Fruit fly (Drosophila melanogaster): ENCODE measurements around the gene Coa8.
A peak's percentile ranks its signal among the peaks of the same experiment; 100 is the strongest.

- TF ChIP-seq Ets98B (GFP tag; IDR thresholded peaks at IDR 0.05) (no peak), Pif1A (GFP tag; optimal IDR thresholded peaks at IDR 0.05) (no peak), CG4496 (GFP tag; IDR thresholded peaks at IDR 0.05) (no peak), CG9948 (tag; optimal IDR thresholded peaks at IDR 0.05) (no peak), D1 (tag; optimal IDR thresholded peaks at IDR 0.05) (no peak), CG14655 (GFP tag; optimal IDR thresholded peaks at IDR 0.05) (no peak), EcR (GFP tag; optimal IDR thresholded peaks at IDR 0.05) (peak; percentile 80), gl (tag; optimal IDR thresholded peaks at IDR 0.05) (no peak), CG12605 (GFP tag; IDR thresholded peaks at IDR 0.05) (no peak), CG8301 (tag; optimal IDR thresholded peaks at IDR 0.05) (no peak), CG34367 (tag; optimal IDR thresholded peaks at IDR 0.05) (no peak), CG10348 (GFP tag; IDR thresholded peaks at IDR 0.05) (no peak)
Observed at dm6 chrX:1846386-1846785, 33.7 kb upstream of the Coa8 start.

Data from whole organism, pupa.